Fruit fly (Drosophila melanogaster) whole organism, prepupa: ENCODE data around the gene zfh1.

Source experiments
- Blimp-1 ChIP-seq: fragments of 200-800 bp; sonication (Bioruptor generic); optimal IDR thresholded peaks from 3 replicates; lab custom pipeline; 2017; ENCODE audit warnings: missing biosample characterization, missing genetic modification characterization, mild to moderate bottlenecking, moderate library complexity, missing genetic modification reagents
- CG11762 ChIP-seq: fragments of 200-800 bp; sonication (Bioruptor generic); optimal IDR thresholded peaks from 3 replicates; lab custom pipeline; 2016; ENCODE audit warnings: missing biosample characterization, missing genetic modification characterization; ENCODE audit not compliant: insufficient read depth
- CG1621 ChIP-seq: fragments of 200-800 bp; sonication (Bioruptor generic); optimal IDR thresholded peaks from 3 replicates; lab custom pipeline; 2018; ENCODE audit warnings: missing biosample characterization, mild to moderate bottlenecking, missing genetic modification characterization
- CG16779 ChIP-seq: fragments of 200-800 bp; sonication (Bioruptor generic); optimal IDR thresholded peaks from 3 replicates; lab custom pipeline; 2017; ENCODE audit warnings: missing biosample characterization, mild to moderate bottlenecking, missing genetic modification characterization
- CG8119 ChIP-seq: fragments of 200-800 bp; sonication (Bioruptor generic); IDR thresholded peaks from 3 replicates; pipeline ENCODE4 v1.3.6; 2022; ENCODE audit warnings: missing biosample characterization, missing genetic modification characterization
- CG8319 ChIP-seq: fragments of 200-800 bp; sonication (Bioruptor generic); optimal IDR thresholded peaks from 3 replicates; lab custom pipeline; 2016; ENCODE audit warnings: missing biosample characterization, missing genetic modification characterization
- Eip93F ChIP-seq: fragments of 200-800 bp; sonication (Bioruptor generic); optimal IDR thresholded peaks from 2 replicates; lab custom pipeline; 2016; ENCODE audit warnings: missing biosample characterization, mild to moderate bottlenecking, missing genetic modification characterization
- Sox102F ChIP-seq: fragments of 200-800 bp; sonication (Bioruptor generic); optimal IDR thresholded peaks from 2 replicates; lab custom pipeline; 2016; ENCODE audit warnings: missing biosample characterization, mild to moderate bottlenecking, missing genetic modification characterization
- net ChIP-seq: fragments of 200-800 bp; sonication (Bioruptor generic); optimal IDR thresholded peaks from 3 replicates; lab custom pipeline; 2016; ENCODE audit warnings: missing biosample characterization, missing genetic modification characterization
- topi ChIP-seq: fragments of 200-800 bp; sonication (Bioruptor generic); optimal IDR thresholded peaks from 3 replicates; lab custom pipeline; 2016; ENCODE audit warnings: missing biosample characterization, missing genetic modification characterization

DNA sequence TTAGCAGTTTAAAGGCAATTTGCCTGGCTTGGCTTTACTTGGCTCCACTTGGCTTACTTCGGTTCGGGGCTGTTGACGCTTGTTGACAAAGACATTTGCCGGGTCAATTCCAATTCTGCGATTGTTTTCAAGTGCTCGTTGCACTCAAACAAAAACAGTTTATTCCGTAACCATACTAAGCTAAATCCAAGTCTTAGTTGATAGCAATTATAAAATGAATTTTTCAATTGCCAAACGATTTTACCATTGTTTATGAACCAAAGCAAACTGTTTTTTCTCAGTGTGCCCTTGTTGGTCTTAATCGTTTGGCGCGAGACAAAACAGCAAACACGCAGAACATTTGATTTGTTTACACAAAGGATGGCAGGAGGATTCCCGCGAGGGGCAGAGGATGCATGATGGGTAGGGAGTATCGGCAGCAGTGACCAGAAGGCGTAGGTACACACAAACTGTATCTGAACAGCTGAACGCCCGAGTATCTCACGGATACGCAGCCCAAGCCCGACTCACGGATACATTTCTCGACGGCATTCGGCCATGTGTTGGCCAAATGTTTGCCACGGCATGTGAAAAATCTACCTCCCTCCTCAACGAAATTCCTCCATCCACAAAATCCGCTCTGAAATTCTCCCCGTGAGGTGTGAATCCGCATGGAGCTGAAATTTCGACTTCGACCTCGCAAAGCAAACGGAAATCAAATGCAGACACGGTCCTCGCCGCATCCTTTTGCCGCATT, 11.1 kb upstream of the zfh1 start:
- no peak for TF ChIP-seq Eip93F
- no peak for TF ChIP-seq CG1621
- TF ChIP-seq CG16779 (tag; lab: Kevin White, UChicago) = no peak
- TF ChIP-seq topi (GFP tag; lab: Kevin White, UChicago) = no peak
- no peak for TF ChIP-seq CG8319 (GFP tag; lab: Kevin White, UChicago)
- TF ChIP-seq Sox102F = no peak
- TF ChIP-seq Blimp-1 (GFP tag; lab: Kevin White, UChicago) = no peak
- TF ChIP-seq net (GFP tag; lab: Kevin White, UChicago) = no peak
- TF ChIP-seq CG8119 (GFP tag; lab: Robert Waterston, UW) = no peak
- TF ChIP-seq CG11762 = no peak
